Worm (Caenorhabditis elegans): ENCODE measurements around the gene ZK892.4.

- TF ChIP-seq C34F6.9 (tag; optimal IDR thresholded peaks at IDR 0.05) (peak; percentile 82), ceh-16 (tag; optimal IDR thresholded peaks at IDR 0.05) (no peak), mdl-1 (tag; optimal IDR thresholded peaks at IDR 0.05) (no peak), nhr-77 (tag; optimal IDR thresholded peaks at IDR 0.05) (no peak), nhr-12 (tag; optimal IDR thresholded peaks at IDR 0.05) (no peak), nhr-11 (tag; optimal IDR thresholded peaks at IDR 0.05) (no peak), blmp-1 (tag; optimal IDR thresholded peaks at IDR 0.05; ENCODE audit: insufficient read depth) (peak; percentile 13)
These were observed 38.2 kb upstream of the ZK892.4 start, which contains the start of the genes R53.4 and psf-1 for ce11 chrII:9967999-9968706.
